Worm (Caenorhabditis elegans): ENCODE measurements around the gene D1086.9.

The D1086.9 gene

DNA sequence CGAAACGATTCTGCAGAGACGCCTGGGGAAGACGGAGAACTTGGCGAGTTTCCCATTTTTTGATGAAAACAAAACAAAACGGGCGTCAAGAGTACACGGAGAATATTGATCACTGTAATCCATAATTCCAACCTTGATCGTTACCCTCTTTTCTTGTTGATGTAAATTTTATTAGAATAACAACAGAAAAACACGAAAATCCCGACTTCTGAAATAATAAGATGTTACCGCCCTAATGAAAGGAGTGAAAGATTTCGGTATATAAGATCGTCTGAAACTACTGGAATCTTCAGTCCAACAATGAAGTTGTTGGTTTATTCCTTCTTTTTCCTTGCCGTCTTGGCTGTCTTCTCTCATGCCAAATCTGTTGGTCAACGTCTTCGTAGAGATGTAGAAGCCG, at the start of gene D1086.9:
D1086.9 (plus strand) TSS at position 301 of the 400 bp plus-strand sequence.
- TF ChIP-seq unc-62 (GFP tag; optimal IDR thresholded peaks at IDR 0.05), result no peak

- TF ChIP-seq unc-62 (GFP tag; optimal IDR thresholded peaks at IDR 0.05), result no peak
Observed at ce11 chrV:14057540-14057939, 46.5 kb upstream of the D1086.9 start, which contains the start of gene F58D12.3. TSS of gene F58D12.3 (plus strand) at chrV:14057840.

DNA sequence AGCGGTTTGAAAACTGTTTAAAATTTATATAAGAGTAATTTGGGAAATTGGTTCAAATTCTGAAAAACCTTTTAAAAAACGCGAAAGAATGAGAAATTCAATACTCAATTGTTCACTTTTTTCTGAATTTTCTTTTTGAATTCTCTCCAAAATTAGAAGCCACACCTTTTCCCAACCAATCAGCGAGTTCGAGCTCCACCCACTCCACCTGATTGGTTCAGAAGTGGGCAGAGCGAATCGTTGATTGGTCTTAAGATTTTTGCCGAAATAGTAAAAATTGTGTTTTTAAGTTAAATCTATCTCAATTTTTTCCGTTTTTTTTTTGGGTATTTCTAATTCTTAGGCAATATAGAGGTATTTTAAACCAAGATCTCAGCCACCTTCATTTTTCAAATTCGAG, 40.1 kb upstream of the D1086.9 start:
- no peak for TF ChIP-seq unc-62 (GFP tag; optimal IDR thresholded peaks at IDR 0.05)

- TF ChIP-seq unc-62 (GFP tag; optimal IDR thresholded peaks at IDR 0.05), result no peak
Observed at ce11 chrV:14064422-14064821, 39.6 kb upstream of the D1086.9 start, which contains the start of gene D1086.21. TSS of gene D1086.21 (plus strand) at chrV:14064722.

DNA sequence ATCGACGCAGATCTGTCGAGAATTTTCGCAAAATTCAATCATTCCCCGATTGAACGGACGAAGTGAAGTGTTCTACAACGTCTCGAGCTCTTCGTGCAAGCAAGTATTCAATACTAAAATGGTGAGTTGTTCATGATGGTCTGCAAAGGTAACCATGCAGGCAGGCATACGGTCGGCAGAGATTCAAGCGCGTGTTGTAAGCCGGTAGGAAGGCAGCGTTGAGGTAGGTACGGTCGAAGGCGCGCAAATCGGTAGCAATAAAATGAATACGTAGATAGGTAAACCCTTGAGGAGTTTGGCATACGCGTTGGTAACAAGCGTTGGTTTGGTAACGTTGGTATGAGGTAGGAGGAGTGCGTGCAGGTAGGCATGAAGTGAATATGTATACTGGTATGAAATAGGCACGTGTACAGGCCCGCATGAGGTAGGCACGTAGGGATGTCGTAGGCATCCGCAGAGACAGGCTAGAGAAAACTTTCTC, 36.2 kb upstream of the D1086.9 start, which contains the start of gene D1086.17:
D1086.17 (plus strand) TSS at position 51 of the 481 bp plus-strand sequence.
- TF ChIP-seq unc-62 (GFP tag; optimal IDR thresholded peaks at IDR 0.05), result no peak

- TF ChIP-seq unc-62 (GFP tag; optimal IDR thresholded peaks at IDR 0.05), result no peak
Observed at ce11 chrV:14069899-14070298, 34.2 kb upstream of the D1086.9 start.

ce11 chrV:14074160-14074559, 29.9 kb upstream of the D1086.9 start, which contains the start of gene D1086.11:
TSS of gene D1086.11 (plus strand) at chrV:14074460.
- no peak for TF ChIP-seq unc-62 (GFP tag; optimal IDR thresholded peaks at IDR 0.05)

DNA sequence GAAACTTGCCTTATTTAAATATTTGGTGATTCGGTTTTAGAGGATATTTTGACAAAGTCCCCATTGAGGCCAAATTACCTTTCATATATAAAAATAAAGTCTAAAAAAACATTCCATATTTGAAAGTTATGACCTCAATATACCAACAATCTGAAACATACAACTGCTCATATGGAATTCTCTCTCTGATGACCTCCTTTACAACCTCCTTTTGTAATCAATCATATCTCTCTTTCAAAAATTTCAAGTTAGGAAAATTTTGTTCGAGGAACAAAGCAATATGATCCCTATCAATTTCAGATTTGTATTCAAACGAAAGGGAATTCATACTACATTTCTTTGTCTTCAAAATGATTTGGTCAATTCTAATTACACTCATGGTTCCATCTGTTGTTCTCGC, 24.6 kb upstream of the D1086.9 start, which contains the start of gene D1086.6:
D1086.6 (plus strand) TSS at position 301 of the 400 bp plus-strand sequence.
- no peak for TF ChIP-seq unc-62 (GFP tag; optimal IDR thresholded peaks at IDR 0.05)

DNA sequence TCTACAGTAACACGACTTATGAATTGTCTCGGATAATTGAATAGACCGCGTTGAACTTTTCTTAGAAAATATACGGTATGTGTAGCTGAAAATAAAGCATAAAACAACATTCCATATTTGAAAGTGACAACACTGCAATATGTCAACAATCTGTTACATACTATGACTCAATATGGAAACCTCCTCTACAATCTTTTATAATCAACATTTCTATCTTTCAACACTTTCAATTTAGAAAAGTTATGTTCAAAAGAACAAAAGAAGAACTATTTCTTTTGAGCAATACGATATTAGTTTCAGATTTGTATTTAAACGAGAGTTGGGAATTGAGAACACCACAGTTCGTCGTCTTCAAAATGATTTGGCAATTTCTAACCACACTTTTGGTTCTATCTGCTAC, 21.6 kb upstream of the D1086.9 start, which contains the start of gene D1086.10:
D1086.10 (plus strand) TSS at position 301 of the 400 bp plus-strand sequence.
- TF ChIP-seq unc-62 (GFP tag; optimal IDR thresholded peaks at IDR 0.05), result no peak

- TF ChIP-seq unc-62 (GFP tag; optimal IDR thresholded peaks at IDR 0.05), result no peak
Observed at ce11 chrV:14083970-14084369, 20.1 kb upstream of the D1086.9 start, which contains the start of gene D1086.7. TSS of gene D1086.7 (plus strand) at chrV:14084270.

DNA sequence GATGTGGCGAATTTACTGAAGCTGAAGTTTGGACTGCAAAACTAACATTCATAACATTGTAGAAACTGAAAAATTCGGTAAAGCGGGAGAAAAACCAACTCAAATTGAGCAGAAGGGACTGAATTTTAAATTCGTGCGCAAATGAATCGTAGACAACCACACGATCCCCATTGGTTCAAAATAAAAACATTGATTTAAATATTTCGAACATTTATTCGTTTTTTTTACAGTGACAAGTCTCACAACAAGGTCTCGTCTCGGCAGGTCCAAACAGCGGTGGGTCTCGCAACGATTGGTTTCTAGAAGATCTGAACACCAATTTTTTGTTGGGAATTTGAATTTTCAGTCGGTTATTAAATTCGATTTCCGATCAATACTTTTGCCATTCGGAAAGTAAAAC, 18.5 kb upstream of the D1086.9 start, which contains the start of gene D1086.18:
D1086.18 (plus strand) TSS at position 301 of the 400 bp plus-strand sequence.
- TF ChIP-seq unc-62 (GFP tag; optimal IDR thresholded peaks at IDR 0.05), result no peak

- TF ChIP-seq unc-62 (GFP tag; optimal IDR thresholded peaks at IDR 0.05), result no peak
Observed at ce11 chrV:14088051-14088450, 16.0 kb upstream of the D1086.9 start, which contains the start of gene D1086.19. TSS of gene D1086.19 (plus strand) at chrV:14088351.

ce11 chrV:14090309-14090967, 13.6 kb upstream of the D1086.9 start, which contains the start of the genes D1086.5 and him-5:
TSS of gene D1086.5 (minus strand) at chrV:14090359.
TSS of gene him-5 (plus strand) at chrV:14090426.
- no peak for TF ChIP-seq unc-62 (GFP tag; optimal IDR thresholded peaks at IDR 0.05)

ce11 chrV:14092403-14092802, 11.7 kb upstream of the D1086.9 start, which contains the start of gene D1086.3:
TSS of gene D1086.3 (plus strand) at chrV:14092792.
- TF ChIP-seq unc-62 (GFP tag; optimal IDR thresholded peaks at IDR 0.05), result no peak

DNA sequence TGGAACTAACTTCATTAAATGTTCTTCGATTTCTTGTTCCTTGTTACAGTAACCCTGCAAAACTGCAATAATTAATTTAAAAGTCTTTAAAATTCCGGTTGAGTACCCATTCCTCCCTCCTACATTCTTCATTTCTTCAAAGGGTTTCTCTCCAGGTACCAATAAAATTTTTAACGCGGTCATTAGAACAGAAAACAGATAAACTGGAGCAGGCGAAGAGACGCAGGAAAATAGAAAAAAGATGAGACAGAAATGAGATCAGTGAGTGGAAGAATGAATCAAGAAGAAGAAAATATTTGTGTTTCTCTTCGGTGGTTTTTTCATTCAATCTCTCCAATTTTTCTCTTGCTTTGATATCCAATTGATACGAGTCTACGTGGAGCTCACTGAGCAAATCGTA, 10.3 kb upstream of the D1086.9 start, which contains the start of gene D1086.8:
D1086.8 (plus strand) TSS at position 301 of the 400 bp plus-strand sequence.
- no peak for TF ChIP-seq unc-62 (GFP tag; optimal IDR thresholded peaks at IDR 0.05)

- no peak for TF ChIP-seq unc-62 (GFP tag; optimal IDR thresholded peaks at IDR 0.05)
Observed at ce11 chrV:14094546-14094945, 9.5 kb upstream of the D1086.9 start.

- no peak for TF ChIP-seq unc-62 (GFP tag; optimal IDR thresholded peaks at IDR 0.05)
Observed at ce11 chrV:14094953-14095352, 9.1 kb upstream of the D1086.9 start.
